Worm (Caenorhabditis elegans): ENCODE data around the gene F13B6.2.

Gene F13B6.2

ce11 chrIV:7503322-7503721, 43.2 kb upstream of the F13B6.2 start, which contains the start of gene glt-6:
Gene glt-6, plus strand, starts transcription at chrIV:7503622.
- TF ChIP-seq fkh-2 (tag; optimal IDR thresholded peaks at IDR 0.05) (no peak), ama-1 (optimal IDR thresholded peaks at IDR 0.05) (no peak), unc-39 (tag; optimal IDR thresholded peaks at IDR 0.05) (no peak), nhr-237 (tag; optimal IDR thresholded peaks at IDR 0.05) (no peak), fkh-10 (GFP tag; optimal IDR thresholded peaks at IDR 0.05) (no peak), ceh-28 (tag; optimal IDR thresholded peaks at IDR 0.05) (no peak), ZK546.5 (tag; optimal IDR thresholded peaks at IDR 0.05) (no peak), nhr-67 (tag; optimal IDR thresholded peaks at IDR 0.05) (no peak), lin-39 (tag; optimal IDR thresholded peaks at IDR 0.05) (no peak), mml-1 (tag; optimal IDR thresholded peaks at IDR 0.05) (no peak), nhr-11 (tag; optimal IDR thresholded peaks at IDR 0.05) (no peak), nhr-28 (tag; optimal IDR thresholded peaks at IDR 0.05) (no peak), eor-1 (tag; optimal IDR thresholded peaks at IDR 0.05) (no peak), nhr-25 (tag; optimal IDR thresholded peaks at IDR 0.05) (no peak), nhr-12 (tag; optimal IDR thresholded peaks at IDR 0.05) (no peak), ceh-82 (tag; optimal IDR thresholded peaks at IDR 0.05) (no peak), pha-4 (tag; optimal IDR thresholded peaks at IDR 0.05) (no peak)

ce11 chrIV:7501337-7501736, 41.2 kb upstream of the F13B6.2 start, which contains the start of gene F55G1.15:
Gene F55G1.15, minus strand, starts transcription at chrIV:7501437.
- TF ChIP-seq nhr-76 (tag; optimal IDR thresholded peaks at IDR 0.05) (no peak), elt-2 (tag; optimal IDR thresholded peaks at IDR 0.05) (peak; percentile 46)

- TF ChIP-seq lsy-12 (tag; optimal IDR thresholded peaks at IDR 0.05) (no peak), elt-1 (tag; optimal IDR thresholded peaks at IDR 0.05) (peak; percentile 64)
Measured at ce11 chrIV:7500924-7501323, 40.8 kb upstream of the F13B6.2 start.

ce11 chrIV:7499302-7499701, 39.2 kb upstream of the F13B6.2 start:
- TF ChIP-seq snpc-4 (tag; optimal IDR thresholded peaks at IDR 0.05) (peak; percentile 63), ceh-9 (tag; optimal IDR thresholded peaks at IDR 0.05) (no peak)

- no peak for TF ChIP-seq ceh-28 (tag; optimal IDR thresholded peaks at IDR 0.05)
- TF ChIP-seq jun-1 (tag; optimal IDR thresholded peaks at IDR 0.05): no peak
- no peak for TF ChIP-seq nfya-1 (tag; optimal IDR thresholded peaks at IDR 0.05; ENCODE audit: insufficient read depth)
- TF ChIP-seq ZK546.5 (tag; optimal IDR thresholded peaks at IDR 0.05): no peak
- TF ChIP-seq skn-1 (tag; optimal IDR thresholded peaks at IDR 0.05): no peak
- no peak for TF ChIP-seq nhr-23 (tag; optimal IDR thresholded peaks at IDR 0.05)
- TF ChIP-seq nhr-43 (tag; optimal IDR thresholded peaks at IDR 0.05; ENCODE audit: poor library complexity, severe bottlenecking): no peak
- TF ChIP-seq unc-62 (GFP tag; optimal IDR thresholded peaks at IDR 0.05): no peak
- no peak for TF ChIP-seq tbx-2 (tag; optimal IDR thresholded peaks at IDR 0.05)
- TF ChIP-seq lin-39 (tag; optimal IDR thresholded peaks at IDR 0.05): no peak
- TF ChIP-seq ama-1 (optimal IDR thresholded peaks at IDR 0.05): no peak
- TF ChIP-seq zag-1 (tag; optimal IDR thresholded peaks at IDR 0.05): no peak
- TF ChIP-seq snpc-4 (tag; optimal IDR thresholded peaks at IDR 0.05): no peak
- TF ChIP-seq fos-1 (tag; optimal IDR thresholded peaks at IDR 0.05): no peak
- TF ChIP-seq pha-4 (tag; optimal IDR thresholded peaks at IDR 0.05): no peak
- no peak for TF ChIP-seq mdl-1 (tag; optimal IDR thresholded peaks at IDR 0.05)
- no peak for TF ChIP-seq daf-12 (tag; optimal IDR thresholded peaks at IDR 0.05)
- TF ChIP-seq eor-1 (tag; optimal IDR thresholded peaks at IDR 0.05): no peak
- no peak for TF ChIP-seq fkh-10 (GFP tag; optimal IDR thresholded peaks at IDR 0.05)
Measured at ce11 chrIV:7497750-7498149, 37.6 kb upstream of the F13B6.2 start, which contains the start of gene egas-4. Gene egas-4, minus strand, starts transcription at chrIV:7497850.

- TF ChIP-seq pqm-1 (tag; optimal IDR thresholded peaks at IDR 0.05) (peak; percentile 52), pha-4 (tag; optimal IDR thresholded peaks at IDR 0.05) (no peak), elt-2 (tag; optimal IDR thresholded peaks at IDR 0.05) (peak; percentile 50)
Measured at ce11 chrIV:7497205-7497604, 37.1 kb upstream of the F13B6.2 start.
